Worm (Caenorhabditis elegans): ENCODE measurements around the gene C06B8.2.

- TF ChIP-seq aly-2 (tag; optimal IDR thresholded peaks at IDR 0.05) (peak; percentile 66), xbp-1 (tag; optimal IDR thresholded peaks at IDR 0.05) (peak; percentile 78), jun-1 (tag; optimal IDR thresholded peaks at IDR 0.05) (peak; percentile 76), elt-3 (tag; optimal IDR thresholded peaks at IDR 0.05) (peak in 3 of 6 experiments; percentile 55 to 68 (median 57)), mep-1 (tag; optimal IDR thresholded peaks at IDR 0.05) (peak; percentile 91), ceh-90 (tag; optimal IDR thresholded peaks at IDR 0.05) (no peak), nhr-76 (tag; optimal IDR thresholded peaks at IDR 0.05) (no peak), F16B12.6 (tag; optimal IDR thresholded peaks at IDR 0.05) (peak; percentile 50)
These were observed 33.2 kb upstream of the C06B8.2 start, which contains the start of gene rpl-38 for ce11 chrV:15511613-15512216.
